Fruit fly (Drosophila melanogaster): ENCODE data around the gene Lk6.

DNA sequence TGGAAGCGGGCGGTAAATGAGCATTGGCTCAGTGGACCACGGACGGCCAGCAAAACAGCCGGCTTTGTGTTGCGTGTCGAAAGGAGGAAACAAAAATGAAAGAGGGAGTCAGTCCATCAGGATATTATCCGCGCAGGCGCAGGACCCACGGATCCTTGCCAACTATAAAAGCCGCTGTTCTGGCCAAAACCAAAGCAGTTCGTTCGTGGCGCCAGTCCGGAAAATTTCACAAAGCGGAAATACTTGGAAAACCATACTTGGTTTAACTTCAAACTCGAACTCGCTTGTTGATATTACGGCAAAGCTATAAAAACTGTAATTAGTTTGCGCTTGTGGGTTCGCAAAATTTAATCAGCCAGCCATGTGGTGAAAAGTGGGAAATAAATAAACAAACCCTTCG lies 42.7 kb downstream of the Lk6 start, which contains the start of gene CG12594:
- TF ChIP-seq CG10565 (GFP tag; optimal IDR thresholded peaks at IDR 0.05) (no peak), Vsx1 (GFP tag; optimal IDR thresholded peaks at IDR 0.05) (no peak), en (GFP tag; optimal IDR thresholded peaks at IDR 0.05) (no peak), CG9215 (GFP tag; IDR thresholded peaks at IDR 0.05) (no peak), ase (GFP tag; IDR thresholded peaks at IDR 0.05) (no peak), Six4 (GFP tag; optimal IDR thresholded peaks at IDR 0.05) (no peak)
